Fruit fly (Drosophila melanogaster): ENCODE results near the gene GATAe.

GATAe gene

dm6 chr3R:16010009-16010505 is 1.2 kb downstream of the GATAe start:
- TF ChIP-seq grn (GFP tag; optimal IDR thresholded peaks at IDR 0.05) = peak; percentile 78
- no peak for TF ChIP-seq Chrac-16 (GFP tag; optimal IDR thresholded peaks at IDR 0.05)
- peak; percentile 25; the same call in 1 of the 2 replicates for TF ChIP-seq seq (GFP tag; IDR thresholded peaks at IDR 0.05)
- TF ChIP-seq CG2202 (tag; optimal IDR thresholded peaks at IDR 0.05) = no peak
- TF ChIP-seq mirr (GFP tag; optimal IDR thresholded peaks at IDR 0.05) = peak; percentile 40
- peak; percentile 95 for TF ChIP-seq Nf-YB (GFP tag; optimal IDR thresholded peaks at IDR 0.05)
- TF ChIP-seq exex (tag; optimal IDR thresholded peaks at IDR 0.05) = peak; percentile 68
- no peak for TF ChIP-seq CG4282 (GFP tag; optimal IDR thresholded peaks at IDR 0.05)
- 0 out of 3 replicates have a peak, but pooled peaks have one; percentile 54 for TF ChIP-seq CG11456 (GFP tag; IDR thresholded peaks at IDR 0.05)
- TF ChIP-seq CG11695 (GFP tag; IDR thresholded peaks at IDR 0.05) = no peak
- TF ChIP-seq chinmo (GFP tag; IDR thresholded peaks at IDR 0.05; ENCODE audit: partially characterized antibody) = no peak
- no peak for TF ChIP-seq ranshi (GFP tag; IDR thresholded peaks at IDR 0.05)
- TF ChIP-seq phol (tag; optimal IDR thresholded peaks at IDR 0.05) = peak; percentile 67
- TF ChIP-seq Ets65A (GFP tag) = peak; percentile 78
- TF ChIP-seq sug (tag; optimal IDR thresholded peaks at IDR 0.05) = peak; percentile 50
- TF ChIP-seq Pdp1 (GFP tag; optimal IDR thresholded peaks at IDR 0.05) = peak in 1 of 2 experiments; percentile 2
- TF ChIP-seq Hand (GFP tag; optimal IDR thresholded peaks at IDR 0.05) = no peak
- peak; percentile 23; the same call in 1 of the 2 replicates for TF ChIP-seq ttk (GFP tag; IDR thresholded peaks at IDR 0.05)
- TF ChIP-seq CG2199 (GFP tag; IDR thresholded peaks at IDR 0.05) = 0 out of 3 replicates have a peak, but pooled peaks have one; percentile 53
- peak; percentile 46 for TF ChIP-seq cwo (GFP tag; optimal IDR thresholded peaks at IDR 0.05)
- TF ChIP-seq E2f1 (GFP tag; IDR thresholded peaks at IDR 0.05) = no peak
- TF ChIP-seq CG34376 (GFP tag; optimal IDR thresholded peaks at IDR 0.05) = peak; percentile 45
- no peak for TF ChIP-seq CG6683 (GFP tag; optimal IDR thresholded peaks at IDR 0.05)
- TF ChIP-seq Rx (GFP tag; IDR thresholded peaks at IDR 0.05) = no peak
- TF ChIP-seq CG10565 (GFP tag; optimal IDR thresholded peaks at IDR 0.05) = no peak
- peak; percentile 65 for TF ChIP-seq sd (tag; optimal IDR thresholded peaks at IDR 0.05)
- TF ChIP-seq Dbx (GFP tag; IDR thresholded peaks at IDR 0.05) = no peak
- TF ChIP-seq Nf-YC (tag; optimal IDR thresholded peaks at IDR 0.05) = peak; percentile 89

- TF ChIP-seq Nf-YC (tag; optimal IDR thresholded peaks at IDR 0.05) = peak; percentile 91
- 0 out of 2 replicates have a peak, but pooled peaks have one; percentile 3 for TF ChIP-seq slbo (GFP tag; IDR thresholded peaks at IDR 0.05)
- peak; percentile 23 for TF ChIP-seq ATbp (GFP tag; optimal IDR thresholded peaks at IDR 0.05)
- TF ChIP-seq Hey (tag; optimal IDR thresholded peaks at IDR 0.05) = peak; percentile 63
- peak; percentile 54 for TF ChIP-seq CG12769 (tag; optimal IDR thresholded peaks at IDR 0.05)
- TF ChIP-seq CG31441 (GFP tag; IDR thresholded peaks at IDR 0.05) = 0 out of 2 replicates have a peak, but pooled peaks have one; percentile 26
- TF ChIP-seq sd (tag; optimal IDR thresholded peaks at IDR 0.05) = peak; percentile 22
- TF ChIP-seq CG12071 (GFP tag; optimal IDR thresholded peaks at IDR 0.05) = peak; percentile 54
- no peak for TF ChIP-seq croc (GFP tag; conservative IDR thresholded peaks at IDR 0.05)
- no peak for TF ChIP-seq gt (GFP tag; IDR thresholded peaks at IDR 0.05)
- peak; percentile 39 for TF ChIP-seq kah (GFP tag; optimal IDR thresholded peaks at IDR 0.05)
- TF ChIP-seq GATAe (GFP tag; conservative IDR thresholded peaks at IDR 0.05) = peak; percentile 100
- TF ChIP-seq CG10462 (GFP tag; optimal IDR thresholded peaks at IDR 0.05) = no peak
- 0 out of 4 replicates have a peak, but pooled peaks have one; percentile 25 for TF ChIP-seq Dll (GFP tag; IDR thresholded peaks at IDR 0.05; ENCODE audit: partially characterized antibody)
- TF ChIP-seq Nf-YB (GFP tag; optimal IDR thresholded peaks at IDR 0.05) = peak; percentile 88
- peak; percentile 34 for TF ChIP-seq fd64A (GFP tag; optimal IDR thresholded peaks at IDR 0.05)
- TF ChIP-seq CG32532 (GFP tag; IDR thresholded peaks at IDR 0.05) = peak; percentile 13; the same call in 1 of the 2 replicates
- peak; percentile 10 for TF ChIP-seq CG12659 (GFP tag; optimal IDR thresholded peaks at IDR 0.05)
- peak; percentile 11 for TF ChIP-seq CrebB (tag; optimal IDR thresholded peaks at IDR 0.05)
- no peak for TF ChIP-seq sr (GFP tag; IDR thresholded peaks at IDR 0.05)
- TF ChIP-seq Fer1 (GFP tag; optimal IDR thresholded peaks at IDR 0.05) = peak; percentile 47
- peak in 1 of 2 experiments; percentile 43 for TF ChIP-seq Hr51 (GFP tag; optimal IDR thresholded peaks at IDR 0.05)
- TF ChIP-seq CG14710 (tag; optimal IDR thresholded peaks at IDR 0.05) = no peak
- TF ChIP-seq CG14050 (GFP tag; IDR thresholded peaks at IDR 0.05) = 0 out of 3 replicates have a peak, but pooled peaks have one; percentile 24
Observed at dm6 chr3R:16011698-16012332, 2.9 kb downstream of the GATAe start.

Measured in whole organism, embryonic.